Fruit fly (Drosophila melanogaster) whole organism, embryonic: ENCODE measurements around the gene Rlb1.

ENCODE experiments used
- C15 ChIP-seq: fragments of 200-800 bp; sonication (Bioruptor generic); IDR thresholded peaks from 3 replicates; pipeline ENCODE4 v1.3.6; 2022; ENCODE audit warnings: missing biosample characterization, missing genetic modification characterization
- CG11560 ChIP-seq: fragments of 200-800 bp; sonication (Bioruptor generic); IDR thresholded peaks from 3 replicates; pipeline ENCODE4 v1.3.6; 2022; ENCODE audit warnings: missing biosample characterization, missing genetic modification characterization
- CG12155 ChIP-seq: fragments of 200-800 bp; sonication (Bioruptor generic); optimal IDR thresholded peaks from 3 replicates; lab custom pipeline; 2016; ENCODE audit warnings: missing biosample characterization, missing genetic modification characterization
- CG14441 ChIP-seq: fragments of 200-800 bp; sonication (Bioruptor generic); IDR thresholded peaks from 2 replicates; pipeline ENCODE4 v1.3.6; 2022; ENCODE audit warnings: missing biosample characterization, missing genetic modification characterization
- CG14710 ChIP-seq: fragments of 200-800 bp; sonication (Bioruptor generic); optimal IDR thresholded peaks from 3 replicates; lab custom pipeline; 2019; ENCODE audit warnings: missing biosample characterization, mild to moderate bottlenecking, missing genetic modification characterization, moderate library complexity
- CG1529 ChIP-seq: fragments of 200-800 bp; sonication (Bioruptor generic); optimal IDR thresholded peaks from 3 replicates; lab custom pipeline; 2018; ENCODE audit warnings: missing biosample characterization, missing genetic modification characterization
- CG15696 ChIP-seq: fragments of 200-800 bp; sonication (Bioruptor generic); optimal IDR thresholded peaks from 2 replicates; lab custom pipeline; 2019; ENCODE audit warnings: missing biosample characterization, mild to moderate bottlenecking, missing genetic modification characterization, moderate library complexity
- CG17912 ChIP-seq: fragments of 200-800 bp; sonication (Bioruptor generic); optimal IDR thresholded peaks from 2 replicates; lab custom pipeline; 2018; ENCODE audit warnings: missing biosample characterization, mild to moderate bottlenecking, missing genetic modification characterization
- CG2120 ChIP-seq: fragments of 200-800 bp; sonication (Bioruptor generic); optimal IDR thresholded peaks from 3 replicates; lab custom pipeline; 2016; ENCODE audit warnings: missing biosample characterization, missing genetic modification characterization
- CG3065 ChIP-seq: fragments of 200-800 bp; sonication (Bioruptor generic); optimal IDR thresholded peaks from 2 replicates; lab custom pipeline; 2016; ENCODE audit warnings: missing biosample characterization, missing genetic modification characterization
- CG3281 ChIP-seq: fragments of 200-800 bp; sonication (Bioruptor generic); optimal IDR thresholded peaks from 3 replicates; lab custom pipeline; 2017; ENCODE audit warnings: missing biosample characterization, mild to moderate bottlenecking, missing genetic modification characterization
- CG34376 ChIP-seq: fragments of 200-800 bp; sonication (Bioruptor generic); optimal IDR thresholded peaks from 2 replicates; lab custom pipeline; 2018; ENCODE audit warnings: missing biosample characterization, mild to moderate bottlenecking, missing genetic modification characterization
- CG6175 ChIP-seq: fragments of 200-800 bp; sonication (Bioruptor generic); IDR thresholded peaks from 3 replicates; pipeline ENCODE4 v1.3.6; 2022; ENCODE audit warnings: missing biosample characterization, missing genetic modification characterization
- CG6272 ChIP-seq: fragments of 200-800 bp; sonication (Bioruptor generic); IDR thresholded peaks from 2 replicates; pipeline ENCODE4 v1.3.6; 2022; ENCODE audit warnings: missing biosample characterization, missing genetic modification characterization
- CG8290 ChIP-seq, 3 experiments: fragments of 200-800 bp; sonication (Bioruptor generic); optimal IDR thresholded peaks; 2 replicates each; lab custom pipeline; 2016 to 2019; ENCODE audit warnings: missing biosample characterization in 3 of 3, missing genetic modification characterization in 3 of 3, mild to moderate bottlenecking in 2 of 3, moderate library complexity in 1 of 3
- CG9797 ChIP-seq: fragments of 200-800 bp; sonication (Bioruptor generic); optimal IDR thresholded peaks from 3 replicates; lab custom pipeline; 2018; ENCODE audit warnings: missing biosample characterization, mild to moderate bottlenecking, missing genetic modification characterization
- Camta ChIP-seq: fragments of 200-800 bp; sonication (Bioruptor generic); optimal IDR thresholded peaks from 2 replicates; lab custom pipeline; 2016; ENCODE audit warnings: missing biosample characterization, missing genetic modification characterization
- E2f1 ChIP-seq: fragments of 200-800 bp; sonication (Bioruptor generic); IDR thresholded peaks from 2 replicates; pipeline ENCODE4 v1.3.6; 2022; ENCODE audit warnings: missing biosample characterization, missing genetic modification characterization
- Elba2 ChIP-seq: fragments of 200-800 bp; sonication (Bioruptor generic); optimal IDR thresholded peaks from 3 replicates; lab custom pipeline; 2016; ENCODE audit warnings: missing biosample characterization, missing genetic modification characterization
- Fer3 ChIP-seq: fragments of 200-800 bp; sonication (Bioruptor generic); optimal IDR thresholded peaks from 2 replicates; lab custom pipeline; 2018; ENCODE audit warnings: missing biosample characterization, mild to moderate bottlenecking, missing genetic modification characterization, moderate library complexity
- GATAe ChIP-seq: fragments of 200-800 bp; sonication (Bioruptor generic); conservative IDR thresholded peaks from 2 replicates; pipeline ENCODE4 v1.3.6; 2022; ENCODE audit warnings: missing biosample characterization, missing genetic modification characterization
- HLH54F ChIP-seq: fragments of 200-800 bp; sonication (Bioruptor generic); optimal IDR thresholded peaks from 3 replicates; lab custom pipeline; 2016; ENCODE audit warnings: missing biosample characterization, missing genetic modification characterization
- Hey ChIP-seq: fragments of 200-800 bp; sonication (Bioruptor generic); optimal IDR thresholded peaks from 3 replicates; lab custom pipeline; 2018; ENCODE audit warnings: missing biosample characterization, mild to moderate bottlenecking, missing genetic modification characterization
- Hr3 ChIP-seq: fragments of 200-800 bp; sonication (Bioruptor generic); optimal IDR thresholded peaks from 3 replicates; lab custom pipeline; 2016; ENCODE audit warnings: missing biosample characterization, missing genetic modification characterization
- Hr39 ChIP-seq: fragments of >200 bp; optimal IDR thresholded peaks from 2 replicates; lab custom pipeline; 2017
- Lim3 ChIP-seq: fragments of 200-800 bp; sonication (Bioruptor generic); IDR thresholded peaks from 2 replicates; pipeline ENCODE4 v1.3.6; 2022; ENCODE audit warnings: missing biosample characterization, missing genetic modification characterization
- Lpt ChIP-seq: fragments of >200 bp; optimal IDR thresholded peaks from 2 replicates; lab custom pipeline; 2018; ENCODE audit warnings: missing biosample characterization, missing genetic modification characterization
- Oaz ChIP-seq: fragments of 200-800 bp; sonication (Bioruptor generic); IDR thresholded peaks from 2 replicates; pipeline ENCODE4 v1.3.6; 2022; ENCODE audit warnings: missing biosample characterization, missing genetic modification characterization
- Pdp1 ChIP-seq, 2 experiments: fragments of 200-800 bp; sonication (Bioruptor generic); optimal IDR thresholded peaks; 3 replicates each; lab custom pipeline; 2016; ENCODE audit warnings: missing biosample characterization in 2 of 2, missing genetic modification characterization in 2 of 2, mild to moderate bottlenecking in 1 of 2, moderate library complexity in 1 of 2
- Poxn ChIP-seq: fragments of 200-800 bp; sonication (Bioruptor generic); IDR thresholded peaks from 2 replicates; pipeline ENCODE4 v1.3.6; 2022; ENCODE audit warnings: missing biosample characterization, missing genetic modification characterization
- Ptx1 ChIP-seq: fragments of 200-800 bp; sonication (Bioruptor generic); IDR thresholded peaks from 2 replicates; pipeline ENCODE4 v1.3.6; 2022; ENCODE audit warnings: missing biosample characterization, missing genetic modification characterization
- Sox100B ChIP-seq: fragments of 200-800 bp; sonication (Bioruptor generic); optimal IDR thresholded peaks from 3 replicates; lab custom pipeline; 2018; ENCODE audit warnings: missing biosample characterization, mild to moderate bottlenecking, missing genetic modification characterization
- Vsx1 ChIP-seq: fragments of 200-800 bp; sonication (Bioruptor generic); optimal IDR thresholded peaks from 2 replicates; lab custom pipeline; 2017; ENCODE audit warnings: missing biosample characterization, mild to moderate bottlenecking, missing genetic modification characterization, missing genetic modification reagents
- al ChIP-seq: fragments of 200-800 bp; sonication (Bioruptor generic); IDR thresholded peaks from 2 replicates; pipeline ENCODE4 v1.3.6; 2022; ENCODE audit warnings: missing biosample characterization, missing genetic modification characterization
- bab2 ChIP-seq: fragments of 200-800 bp; sonication (Bioruptor generic); optimal IDR thresholded peaks from 2 replicates; lab custom pipeline; 2016; ENCODE audit warnings: missing biosample characterization, missing genetic modification characterization
- bsh ChIP-seq, 2 experiments: fragments of 200-800 bp; sonication (Bioruptor generic); optimal IDR thresholded peaks; 2 replicates each; lab custom pipeline; 2017 to 2018; ENCODE audit warnings: mild to moderate bottlenecking in 2 of 2, missing biosample characterization in 2 of 2, missing genetic modification characterization in 2 of 2, moderate library complexity in 1 of 2
- chn ChIP-seq: fragments of 200-800 bp; sonication (Bioruptor generic); optimal IDR thresholded peaks from 2 replicates; lab custom pipeline; 2016; ENCODE audit warnings: missing biosample characterization, missing genetic modification characterization
- cwo ChIP-seq: fragments of 200-800 bp; sonication (Bioruptor generic); optimal IDR thresholded peaks from 3 replicates; lab custom pipeline; 2017; ENCODE audit warnings: missing biosample characterization, missing genetic modification characterization, mild to moderate bottlenecking, moderate library complexity, missing genetic modification reagents
- dan ChIP-seq: fragments of 200-800 bp; sonication (Bioruptor generic); IDR thresholded peaks from 2 replicates; pipeline ENCODE4 v1.3.6; 2022; ENCODE audit warnings: missing biosample characterization, missing genetic modification characterization
- ftz-f1 ChIP-seq: fragments of 200-800 bp; sonication (Bioruptor generic); optimal IDR thresholded peaks from 2 replicates; lab custom pipeline; 2016; ENCODE audit warnings: missing biosample characterization, missing genetic modification characterization
- p53 ChIP-seq: fragments of 200-800 bp; sonication (Bioruptor generic); optimal IDR thresholded peaks from 2 replicates; lab custom pipeline; 2016; ENCODE audit warnings: missing biosample characterization, missing genetic modification characterization
- pb ChIP-seq: fragments of 200-800 bp; sonication (Bioruptor generic); optimal IDR thresholded peaks from 3 replicates; lab custom pipeline; 2016; ENCODE audit warnings: missing biosample characterization, missing genetic modification characterization
- prd ChIP-seq, 3 experiments: fragments of >200 bp in 2 of 3; fragments of 200-800 bp in 1 of 3; sonication (Bioruptor generic) in 1 of 3; optimal IDR thresholded peaks in 2 of 3; IDR thresholded peaks in 1 of 3; 2 replicates in 2 of 3; 3 replicates in 1 of 3; pipeline versions ENCODE4 v1.3.6 to Lab custom; 2017 to 2022; ENCODE audit warnings: missing biosample characterization in 1 of 3, missing genetic modification characterization in 1 of 3
- pros ChIP-seq: fragments of 200-800 bp; sonication (Bioruptor generic); optimal IDR thresholded peaks from 3 replicates; lab custom pipeline; 2019; ENCODE audit warnings: missing biosample characterization, mild to moderate bottlenecking, missing genetic modification characterization, moderate library complexity
- run ChIP-seq: fragments of 200-800 bp; sonication (Bioruptor generic); optimal IDR thresholded peaks from 3 replicates; lab custom pipeline; 2018; ENCODE audit warnings: missing biosample characterization, mild to moderate bottlenecking, missing genetic modification characterization
- salm ChIP-seq: fragments of 200-800 bp; sonication (Bioruptor generic); optimal IDR thresholded peaks from 2 replicates; lab custom pipeline; 2018; ENCODE audit warnings: missing biosample characterization, mild to moderate bottlenecking, missing genetic modification characterization
- sc ChIP-seq, 3 experiments: fragments of >200 bp in 2 of 3; fragments of 200-800 bp in 1 of 3; sonication (Bioruptor generic) in 1 of 3; optimal IDR thresholded peaks; 2 replicates in 2 of 3; 3 replicates in 1 of 3; lab custom pipeline; 2017; ENCODE audit warnings: mild to moderate bottlenecking in 1 of 3, missing biosample characterization in 1 of 3, missing genetic modification characterization in 1 of 3, missing genetic modification reagents in 1 of 3
- schlank ChIP-seq: fragments of 200-800 bp; sonication (Bioruptor generic); optimal IDR thresholded peaks from 2 replicates; lab custom pipeline; 2018; ENCODE audit warnings: missing biosample characterization, mild to moderate bottlenecking, missing genetic modification characterization
- sob ChIP-seq: fragments of 200-800 bp; sonication (Bioruptor generic); IDR thresholded peaks from 2 replicates; pipeline ENCODE4 v1.3.6; 2022; ENCODE audit warnings: missing biosample characterization, missing genetic modification characterization
- unpg ChIP-seq: fragments of 200-800 bp; sonication (Bioruptor generic); optimal IDR thresholded peaks from 3 replicates; lab custom pipeline; 2018; ENCODE audit warnings: missing biosample characterization, mild to moderate bottlenecking, missing genetic modification characterization, moderate library complexity
- zfh1 ChIP-seq: fragments of 200-800 bp; sonication (Bioruptor generic); IDR thresholded peaks from 3 replicates; pipeline ENCODE4 v1.3.6; 2022; ENCODE audit warnings: missing biosample characterization, missing genetic modification characterization

The Rlb1 gene

dm6 chr3R:9529387-9529897 lies 16.3 kb downstream of the Rlb1 start (continued):
- TF ChIP-seq CG6175 (no peak), CG12155 (GFP tag; lab: Kevin White, UChicago) (no peak), pb (GFP tag; lab: Kevin White, UChicago) (no peak), Sox100B (no peak), CG8290 (GFP tag; optimal IDR thresholded peaks at IDR 0.05; lab: Kevin White, UChicago) (no peak), CG8290 (tag; optimal IDR thresholded peaks at IDR 0.05; lab: Kevin White, UChicago) (peak in 1 of 2 experiments; percentile 37), CG6272 (GFP tag; lab: Robert Waterston, UW) (no peak), Elba2 (GFP tag; lab: Kevin White, UChicago) (no peak), CG1529 (GFP tag; lab: Kevin White, UChicago) (no peak), CG14441 (GFP tag; lab: Robert Waterston, UW) (no peak), CG11560 (tag; lab: Robert Waterston, UW) (no peak), CG34376 (peak; percentile 37), zfh1 (no peak), Lim3 (GFP tag; lab: Robert Waterston, UW) (no peak; the same call in 1 of the 2 replicates), chn (no peak), bsh (GFP tag; optimal IDR thresholded peaks at IDR 0.05; lab: Kevin White, UChicago) (no peak), Camta (GFP tag; lab: Kevin White, UChicago) (no peak), CG3281 (no peak), CG2120 (GFP tag; lab: Kevin White, UChicago) (peak; percentile 51), sob (GFP tag; lab: Robert Waterston, UW) (no peak), CG15696 (tag; lab: Kevin White, UChicago) (no peak), Hr39 (lab: Kevin White, UChicago) (no peak), dan (no peak), Oaz (GFP tag; lab: Robert Waterston, UW) (no peak), ftz-f1 (GFP tag; lab: Kevin White, UChicago) (peak; percentile 93), Lpt (GFP tag; lab: Kevin White, UChicago) (no peak), salm (tag; lab: Kevin White, UChicago) (no peak), E2f1 (GFP tag; lab: Robert Waterston, UW) (no peak), Hr3 (no peak), CG9797 (no peak), HLH54F (GFP tag; lab: Kevin White, UChicago) (peak; percentile 21), unpg (GFP tag; lab: Kevin White, UChicago) (no peak), Poxn (no peak), pros (no peak), Hey (tag; lab: Kevin White, UChicago) (peak; percentile 18), p53 (no peak), prd (optimal IDR thresholded peaks at IDR 0.05; lab: Kevin White, UChicago) (no peak), prd (GFP tag; IDR thresholded peaks at IDR 0.05; lab: Robert Waterston, UW) (no peak), cwo (GFP tag; lab: Kevin White, UChicago) (peak; percentile 73), CG14710 (no peak), GATAe (no peak; the same call in 1 of the 2 replicates), Vsx1 (no peak), schlank (tag; lab: Kevin White, UChicago) (peak; percentile 19), Ptx1 (GFP tag; lab: Robert Waterston, UW) (no peak), Pdp1 (GFP tag; optimal IDR thresholded peaks at IDR 0.05; lab: Kevin White, UChicago) (peak in 1 of 2 experiments; percentile 51), CG17912 (GFP tag; lab: Kevin White, UChicago) (no peak), CG3065 (no peak), bab2 (GFP tag; lab: Kevin White, UChicago) (no peak), run (no peak), sc (optimal IDR thresholded peaks at IDR 0.05; lab: Kevin White, UChicago) (no peak), sc (GFP tag; optimal IDR thresholded peaks at IDR 0.05; lab: Kevin White, UChicago) (no peak), C15 (no peak), Fer3 (tag; lab: Kevin White, UChicago) (peak; percentile 25), al (GFP tag; lab: Robert Waterston, UW) (no peak)
